Worm (Caenorhabditis elegans) whole organism, dauer: ENCODE data around the gene nas-25.

Experiments
- unc-62 ChIP-seq: sonication (generic microtip); optimal IDR thresholded peaks from 2 replicates; lab custom pipeline; 2017; ENCODE audit warnings: missing biosample characterization, missing genetic modification reagents, missing genetic modification characterization

The nas-25 gene

ce11 chrII:8844465-8845126 lies 18.7 kb downstream of the nas-25 start, which contains the start of gene F46C5.6:
F46C5.6 (minus strand) TSS chrII:8844515.
- no peak for TF ChIP-seq unc-62 (GFP tag; lab: Kevin White, UChicago)

- no peak for TF ChIP-seq unc-62 (GFP tag; lab: Kevin White, UChicago)
These were observed 19.4 kb downstream of the nas-25 start, which contains the start of gene agxt-1 for ce11 chrII:8845298-8845697. agxt-1 (plus strand) TSS chrII:8845598.

DNA sequence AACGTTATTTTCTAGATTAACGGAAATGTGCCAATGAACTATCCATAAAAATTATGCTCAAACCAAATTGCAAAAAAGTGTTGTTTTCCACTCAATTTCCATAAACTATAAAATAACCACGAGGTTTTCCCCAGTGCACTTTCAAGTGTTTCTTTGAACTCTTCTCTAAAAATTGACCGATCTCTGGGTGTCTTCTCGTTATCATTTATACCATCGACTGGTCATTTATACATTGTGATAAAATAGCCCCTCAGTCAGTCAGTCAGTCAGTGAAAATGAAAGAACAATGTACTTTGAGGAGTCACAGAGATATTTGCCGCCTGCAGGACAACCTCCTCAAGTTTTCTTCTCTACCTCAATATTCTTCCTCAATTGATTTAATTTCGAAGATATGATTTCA lies 20.1 kb downstream of the nas-25 start:
- no peak for TF ChIP-seq unc-62 (GFP tag; lab: Kevin White, UChicago)

ce11 chrII:8848984-8849383 lies 23.1 kb downstream of the nas-25 start:
- no peak for TF ChIP-seq unc-62 (GFP tag; lab: Kevin White, UChicago)

ce11 chrII:8851996-8852587 lies 26.2 kb downstream of the nas-25 start, which contains the start of gene oac-46:
oac-46 (minus strand) TSS chrII:8852096.
- TF ChIP-seq unc-62 (GFP tag; lab: Kevin White, UChicago) = no peak

DNA sequence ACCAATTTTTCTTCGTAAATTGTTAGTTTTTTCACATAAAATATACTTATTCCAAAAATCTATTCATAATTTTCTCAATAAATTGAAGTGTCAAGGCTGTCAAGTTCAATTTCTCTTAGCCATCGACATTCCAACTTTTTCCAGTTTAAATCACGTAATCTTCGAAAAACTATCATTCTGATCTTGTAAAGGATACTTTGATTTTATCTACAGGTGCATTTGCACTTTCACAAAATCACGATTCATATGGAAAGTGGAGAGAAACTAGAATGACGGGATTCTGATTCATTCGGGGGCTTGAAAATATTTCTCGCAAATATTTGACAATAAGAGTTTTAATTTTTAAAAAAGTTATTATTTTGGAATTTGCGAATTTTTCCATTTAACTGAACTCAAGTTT lies 27.4 kb downstream of the nas-25 start:
- TF ChIP-seq unc-62 (GFP tag; lab: Kevin White, UChicago) = no peak

ce11 chrII:8853960-8854359 lies 28.1 kb downstream of the nas-25 start:
- no peak for TF ChIP-seq unc-62 (GFP tag; lab: Kevin White, UChicago)

ce11 chrII:8854874-8855273 lies 29.0 kb downstream of the nas-25 start:
- TF ChIP-seq unc-62 (GFP tag; lab: Kevin White, UChicago) = no peak

ce11 chrII:8856524-8856923 lies 30.7 kb downstream of the nas-25 start:
- no peak for TF ChIP-seq unc-62 (GFP tag; lab: Kevin White, UChicago)

- no peak for TF ChIP-seq unc-62 (GFP tag; lab: Kevin White, UChicago)
These were observed 31.2 kb downstream of the nas-25 start for ce11 chrII:8857074-8857473.

DNA sequence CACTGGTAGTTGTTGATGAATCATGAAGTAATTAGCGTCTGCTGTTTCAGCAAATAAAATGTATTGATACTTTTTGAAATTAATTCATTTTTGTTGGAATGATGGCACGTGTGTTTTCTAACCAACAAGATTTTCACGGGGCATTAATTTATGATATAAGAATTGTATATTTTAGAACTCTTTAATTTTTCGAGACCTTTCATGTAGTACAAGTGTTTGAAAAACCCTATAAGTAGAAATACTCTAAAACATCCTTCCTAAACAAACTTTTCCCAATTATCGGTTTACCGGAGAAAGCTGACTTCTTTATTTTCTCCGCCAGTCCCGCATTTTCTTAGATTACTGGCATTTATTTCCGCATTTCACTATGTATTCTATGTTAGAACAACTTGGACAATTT lies 33.7 kb downstream of the nas-25 start, which contains the start of gene snb-6:
snb-6 (minus strand) TSS at position 101 of the 400 bp plus-strand sequence.
- no peak for TF ChIP-seq unc-62 (GFP tag; lab: Kevin White, UChicago)

DNA sequence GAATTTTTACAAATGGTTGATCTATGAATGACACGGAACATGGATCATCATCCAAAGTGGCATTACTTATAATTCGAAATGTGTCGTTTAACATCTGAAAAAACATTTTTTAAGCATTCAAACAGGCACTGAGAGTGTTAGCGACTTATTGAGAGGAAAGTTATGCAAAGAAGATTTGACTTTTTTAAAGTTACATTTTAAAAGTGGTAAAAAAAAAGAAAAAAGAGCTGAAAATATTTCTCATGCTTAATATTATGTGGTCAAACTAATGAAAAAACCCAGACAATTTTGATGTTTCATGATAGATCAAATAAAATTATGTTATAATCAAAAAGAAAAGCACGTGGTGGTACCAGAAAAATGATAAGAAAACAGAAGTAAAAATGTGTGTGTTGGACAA lies 39.2 kb downstream of the nas-25 start, which contains the start of gene npr-20:
npr-20 (minus strand) TSS at position 101 of the 400 bp plus-strand sequence.
- no peak for TF ChIP-seq unc-62 (GFP tag; lab: Kevin White, UChicago)

DNA sequence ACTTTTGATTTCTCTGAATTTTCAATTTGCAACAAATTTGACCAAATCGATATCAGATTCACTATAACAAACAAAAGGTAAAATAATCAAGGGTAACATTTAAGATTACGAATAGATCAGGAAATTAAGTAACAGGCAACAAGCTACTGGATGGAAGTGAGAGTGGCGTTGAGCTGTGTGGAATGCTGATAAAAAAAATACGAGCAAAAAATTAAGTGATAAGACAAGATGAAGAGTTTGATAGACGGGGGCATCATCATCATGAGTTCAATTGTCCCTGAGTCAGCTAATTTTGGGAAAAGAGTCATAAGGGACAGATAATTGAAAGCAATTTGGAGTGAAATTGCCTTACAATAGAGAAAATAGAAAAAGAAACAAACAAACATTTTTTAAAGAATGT lies 41.0 kb downstream of the nas-25 start:
- TF ChIP-seq unc-62 (GFP tag; lab: Kevin White, UChicago) = no peak

DNA sequence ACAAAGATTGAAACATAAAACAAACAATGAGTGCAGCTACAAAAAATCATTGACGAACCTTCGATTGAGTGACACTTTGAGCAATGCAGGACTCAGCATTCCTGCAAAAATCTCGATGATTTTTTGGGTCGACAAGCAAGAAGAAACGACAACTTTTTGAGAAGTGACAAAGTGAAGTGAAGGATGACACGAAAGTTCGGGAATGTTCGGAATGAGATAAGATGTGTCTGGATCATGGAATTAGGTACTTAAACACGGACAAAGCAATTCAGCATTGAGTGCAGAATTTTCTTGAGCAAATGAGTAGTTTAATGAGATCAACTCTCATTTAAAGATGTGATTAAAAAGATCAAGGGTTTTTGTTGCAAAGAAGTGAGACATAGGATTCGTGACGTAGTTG lies 48.0 kb downstream of the nas-25 start, which contains the start of gene T07D4.2:
T07D4.2 (minus strand) TSS at position 101 of the 400 bp plus-strand sequence.
- no peak for TF ChIP-seq unc-62 (GFP tag; lab: Kevin White, UChicago)

DNA sequence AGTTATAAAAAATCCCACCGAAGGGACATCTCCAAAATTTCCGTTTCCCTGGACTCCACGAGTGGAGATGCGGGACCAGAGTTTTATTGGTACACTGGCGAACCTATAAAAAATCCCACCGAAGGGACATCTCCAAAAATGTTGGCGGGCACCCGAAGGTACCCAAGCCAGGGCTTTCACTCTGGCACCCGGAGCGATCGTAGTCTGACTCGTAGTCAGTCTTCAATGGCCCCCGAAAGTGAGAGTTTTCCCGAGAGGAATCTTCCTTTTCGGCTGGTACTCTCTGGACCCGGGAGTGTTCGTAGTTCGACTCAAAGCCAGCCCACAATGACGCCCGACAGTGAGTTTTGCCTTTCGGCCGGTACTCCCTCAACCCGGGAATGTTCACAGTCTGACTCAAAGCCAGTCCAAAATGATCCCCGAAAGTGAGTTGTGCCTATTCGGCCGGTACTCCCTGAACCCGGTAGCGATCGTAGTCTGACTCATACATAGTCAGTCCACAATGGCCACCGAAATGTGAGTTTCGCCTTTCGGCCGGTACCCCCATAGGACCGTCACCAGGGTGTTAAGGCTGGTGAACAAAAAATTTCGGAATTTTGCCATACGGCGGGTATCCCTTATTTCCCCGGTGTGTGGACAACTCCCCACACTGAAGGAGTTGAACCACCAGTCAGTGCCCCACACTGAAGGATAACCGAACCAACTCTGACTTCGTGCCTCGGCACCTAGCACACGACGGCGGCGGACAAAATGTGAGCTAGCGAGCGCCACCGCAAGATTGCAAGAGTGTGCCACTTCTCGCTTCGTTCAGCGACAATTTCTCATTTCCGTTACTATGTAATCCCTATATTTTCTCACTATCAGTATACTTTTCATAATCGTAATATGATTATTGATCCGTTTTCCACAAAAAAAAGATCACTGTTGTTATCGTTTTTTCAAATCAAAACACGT lies 51.4 kb downstream of the nas-25 start:
- TF ChIP-seq unc-62 (GFP tag; lab: Kevin White, UChicago) = no peak
